Worm (Caenorhabditis elegans): ENCODE results near the gene K10D11.3.

- TF ChIP-seq skn-1 (tag; optimal IDR thresholded peaks at IDR 0.05) (no peak), nhr-10 (tag; optimal IDR thresholded peaks at IDR 0.05) (no peak), lin-11 (tag; optimal IDR thresholded peaks at IDR 0.05) (no peak), mab-5 (tag; optimal IDR thresholded peaks at IDR 0.05) (no peak), lin-13 (GFP tag; optimal IDR thresholded peaks at IDR 0.05) (no peak), ZK546.5 (tag; optimal IDR thresholded peaks at IDR 0.05) (no peak), mdl-1 (tag; optimal IDR thresholded peaks at IDR 0.05) (no peak), lsy-2 (tag; optimal IDR thresholded peaks at IDR 0.05) (no peak), nhr-77 (tag; optimal IDR thresholded peaks at IDR 0.05) (no peak)
Measured at ce11 chrIV:12957730-12958129, 28.2 kb downstream of the K10D11.3 start, which contains the start of gene F55G11.6.

Data from whole organism, L2 larva.